Fruit fly (Drosophila melanogaster) whole organism: Measurements from ENCODE around the gene Oli.

Source experiments
- CG8478 ChIP-seq: fragments of >200 bp; optimal IDR thresholded peaks from 2 replicates; lab custom pipeline; 2018; ENCODE audit warnings: inconsistent platforms
- EcR ChIP-seq, 2 experiments: fragments of >200 bp; optimal IDR thresholded peaks; 2 replicates each; lab custom pipeline; 2017; ENCODE audit warnings: missing biosample characterization in 2 of 2, missing genetic modification characterization in 2 of 2, missing genetic modification reagents in 2 of 2
- pan ChIP-seq: fragments of >200 bp; optimal IDR thresholded peaks from 2 replicates; lab custom pipeline; 2017
- psq ChIP-seq: fragments of >200 bp; optimal IDR thresholded peaks from 2 replicates; lab custom pipeline; 2017
- usp ChIP-seq: fragments of >200 bp; optimal IDR thresholded peaks from 2 replicates; lab custom pipeline; 2017; ENCODE audit warnings: missing biosample characterization, missing genetic modification characterization, mixed read lengths

DNA sequence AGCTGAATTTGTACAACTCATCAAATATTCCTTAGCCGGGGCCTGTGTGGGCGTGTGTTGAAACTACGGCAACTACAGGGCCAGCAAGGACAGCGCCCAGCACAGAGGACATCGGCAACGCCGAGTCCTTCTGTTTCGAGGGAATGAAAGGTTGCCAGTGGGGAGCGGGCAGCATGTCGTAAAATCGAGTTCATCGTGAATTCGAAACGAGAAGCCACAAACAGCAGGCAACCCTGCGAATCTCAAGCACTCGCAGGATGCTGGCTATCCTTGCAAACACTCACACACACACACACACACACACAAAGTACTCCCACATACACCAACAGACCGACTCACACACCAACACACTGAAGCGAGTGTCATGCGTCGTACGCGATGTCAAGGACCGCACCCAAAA is 27.1 kb upstream of the Oli start:
- TF ChIP-seq usp (GFP tag; lab: Kevin White, UChicago) (no peak), psq (lab: Kevin White, UChicago) (no peak), CG8478 (lab: Kevin White, UChicago) (no peak), EcR (GFP tag; optimal IDR thresholded peaks at IDR 0.05; lab: Kevin White, UChicago) (no peak), pan (lab: Kevin White, UChicago) (no peak)
